Worm (Caenorhabditis elegans): ENCODE results near the gene F29G6.1.

The F29G6.1 gene

ce11 chrX:11479321-11479863 lies 22.7 kb upstream of the F29G6.1 start:
- TF ChIP-seq nhr-12 (tag; optimal IDR thresholded peaks at IDR 0.05) (no peak), fos-1 (tag; optimal IDR thresholded peaks at IDR 0.05) (no peak), elt-2 (tag; optimal IDR thresholded peaks at IDR 0.05) (peak; percentile 47)

ce11 chrX:11480032-11480431 lies 22.0 kb upstream of the F29G6.1 start:
- TF ChIP-seq skn-1 (tag; optimal IDR thresholded peaks at IDR 0.05): no peak
- TF ChIP-seq hmg-11 (tag; optimal IDR thresholded peaks at IDR 0.05): peak; percentile 5
- no peak for TF ChIP-seq daf-12 (tag; optimal IDR thresholded peaks at IDR 0.05)
- peak; percentile 21 for TF ChIP-seq nfya-1 (tag; optimal IDR thresholded peaks at IDR 0.05; ENCODE audit: insufficient read depth)
- no peak for TF ChIP-seq ceh-28 (tag; optimal IDR thresholded peaks at IDR 0.05)
- peak; percentile 38 for TF ChIP-seq elt-2 (tag; optimal IDR thresholded peaks at IDR 0.05)
- TF ChIP-seq lin-15B (tag; optimal IDR thresholded peaks at IDR 0.05): no peak
- TF ChIP-seq ama-1 (optimal IDR thresholded peaks at IDR 0.05): peak; percentile 77

- no peak for TF ChIP-seq ceh-28 (tag; optimal IDR thresholded peaks at IDR 0.05)
- TF ChIP-seq ama-1 (optimal IDR thresholded peaks at IDR 0.05): peak; percentile 24
- TF ChIP-seq fkh-2 (tag; optimal IDR thresholded peaks at IDR 0.05): no peak
- no peak for TF ChIP-seq zag-1 (tag; optimal IDR thresholded peaks at IDR 0.05)
- no peak for TF ChIP-seq lin-39 (tag; optimal IDR thresholded peaks at IDR 0.05)
- TF ChIP-seq eor-1 (tag; optimal IDR thresholded peaks at IDR 0.05): no peak
- TF ChIP-seq nhr-237 (tag; optimal IDR thresholded peaks at IDR 0.05): no peak
- TF ChIP-seq ztf-11 (tag; optimal IDR thresholded peaks at IDR 0.05): no peak
- TF ChIP-seq fkh-10 (GFP tag; optimal IDR thresholded peaks at IDR 0.05): no peak
- peak; percentile 76 for TF ChIP-seq pqm-1 (tag; optimal IDR thresholded peaks at IDR 0.05)
- TF ChIP-seq nhr-25 (tag; optimal IDR thresholded peaks at IDR 0.05): no peak
- TF ChIP-seq nhr-23 (tag; optimal IDR thresholded peaks at IDR 0.05): no peak
- peak in 1 of 3 experiments; percentile 1 for TF ChIP-seq elt-3 (tag; optimal IDR thresholded peaks at IDR 0.05)
- no peak for TF ChIP-seq snpc-4 (tag; optimal IDR thresholded peaks at IDR 0.05)
- TF ChIP-seq unc-39 (tag; optimal IDR thresholded peaks at IDR 0.05): no peak
- no peak for TF ChIP-seq hmg-11 (tag; optimal IDR thresholded peaks at IDR 0.05)
- TF ChIP-seq jun-1 (tag; optimal IDR thresholded peaks at IDR 0.05): peak; percentile 41
- TF ChIP-seq tbx-2 (tag; optimal IDR thresholded peaks at IDR 0.05): no peak
- TF ChIP-seq nhr-12 (tag; optimal IDR thresholded peaks at IDR 0.05): no peak
- no peak for TF ChIP-seq elt-1 (tag; optimal IDR thresholded peaks at IDR 0.05)
- TF ChIP-seq pha-4 (tag; optimal IDR thresholded peaks at IDR 0.05): peak; percentile 2
- no peak for TF ChIP-seq sea-2 (GFP tag; optimal IDR thresholded peaks at IDR 0.05)
- TF ChIP-seq daf-12 (tag; optimal IDR thresholded peaks at IDR 0.05): no peak
- peak; percentile 97 for TF ChIP-seq elt-2 (tag; optimal IDR thresholded peaks at IDR 0.05)
- TF ChIP-seq mdl-1 (tag; optimal IDR thresholded peaks at IDR 0.05): no peak
- no peak for TF ChIP-seq nhr-77 (tag; optimal IDR thresholded peaks at IDR 0.05)
- peak; percentile 3 for TF ChIP-seq R02D3.7 (tag; optimal IDR thresholded peaks at IDR 0.05)
- TF ChIP-seq nhr-43 (tag; optimal IDR thresholded peaks at IDR 0.05; ENCODE audit: poor library complexity, severe bottlenecking): peak; percentile 9
- no peak for TF ChIP-seq ztf-4 (tag; optimal IDR thresholded peaks at IDR 0.05)
These were observed 20.9 kb upstream of the F29G6.1 start for ce11 chrX:11480990-11481824.

- TF ChIP-seq nfya-1 (tag; optimal IDR thresholded peaks at IDR 0.05; ENCODE audit: insufficient read depth): no peak
- TF ChIP-seq elt-2 (tag; optimal IDR thresholded peaks at IDR 0.05): peak; percentile 18
- peak; percentile 29 for TF ChIP-seq pha-4 (tag; optimal IDR thresholded peaks at IDR 0.05)
- no peak for TF ChIP-seq fkh-2 (tag; optimal IDR thresholded peaks at IDR 0.05)
These were observed 20.3 kb upstream of the F29G6.1 start for ce11 chrX:11481825-11482093.

ce11 chrX:11482134-11482533 lies 19.9 kb upstream of the F29G6.1 start:
- peak; percentile 46 for TF ChIP-seq nfya-1 (tag; optimal IDR thresholded peaks at IDR 0.05; ENCODE audit: insufficient read depth)
- TF ChIP-seq fos-1 (tag; optimal IDR thresholded peaks at IDR 0.05): no peak
- TF ChIP-seq nhr-76 (tag; optimal IDR thresholded peaks at IDR 0.05): no peak
- no peak for TF ChIP-seq egl-27 (tag; optimal IDR thresholded peaks at IDR 0.05)
- peak; percentile 58 for TF ChIP-seq daf-12 (tag; optimal IDR thresholded peaks at IDR 0.05)
- no peak for TF ChIP-seq nhr-67 (tag; optimal IDR thresholded peaks at IDR 0.05)
- no peak for TF ChIP-seq aly-2 (tag; optimal IDR thresholded peaks at IDR 0.05)
- no peak for TF ChIP-seq tbx-2 (tag; optimal IDR thresholded peaks at IDR 0.05)
- peak; percentile 12 for TF ChIP-seq hmg-11 (tag; optimal IDR thresholded peaks at IDR 0.05)
- TF ChIP-seq elt-1 (tag; optimal IDR thresholded peaks at IDR 0.05): no peak
- no peak for TF ChIP-seq nhr-237 (tag; optimal IDR thresholded peaks at IDR 0.05)
- TF ChIP-seq unc-39 (tag; optimal IDR thresholded peaks at IDR 0.05): no peak
- peak; percentile 32 for TF ChIP-seq pqm-1 (tag; optimal IDR thresholded peaks at IDR 0.05)
- no peak for TF ChIP-seq snpc-4 (tag; optimal IDR thresholded peaks at IDR 0.05)
- peak; percentile 10 for TF ChIP-seq ama-1 (optimal IDR thresholded peaks at IDR 0.05)
- peak; percentile 50 for TF ChIP-seq lin-39 (tag; optimal IDR thresholded peaks at IDR 0.05)
